ENCODE assay signal across 1 fruit fly cellular context in the genomic region with DNA sequence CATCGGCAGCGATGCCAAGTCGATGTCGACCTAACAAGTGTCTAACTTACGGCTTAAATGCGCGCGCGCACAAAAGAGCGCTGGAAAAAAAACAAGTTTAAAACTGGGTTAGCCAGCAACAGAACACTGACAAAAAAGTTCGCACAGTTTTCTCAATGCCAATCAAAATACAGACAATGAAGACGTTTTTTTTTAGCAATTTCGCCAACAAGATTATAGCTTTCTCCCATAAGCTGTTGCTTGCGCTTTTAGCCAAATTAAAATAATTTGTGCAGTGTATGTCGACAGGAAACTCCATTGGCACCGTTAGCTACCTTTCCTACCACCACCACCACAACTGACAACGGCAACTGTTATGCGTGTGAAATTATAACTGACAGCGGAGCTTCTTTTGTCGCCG.
A peak's percentile ranks its signal among the peaks of the same experiment; 100 is the strongest.
TF ChIP-seq lines count a peak whose summit lies in the region.

No protein-coding gene starts in this region.

TF ChIP-seq in whole organism, embryonic, 481 proteins besides CTCF, POLR2A, EP300 and RAD21 (continued from another document):
- TF ChIP-seq croc (GFP tag; conservative IDR thresholded peaks at IDR 0.05; lab: Robert Waterston, UW), result no peak
- no peak for TF ChIP-seq Six4 (GFP tag; optimal IDR thresholded peaks at IDR 0.05; lab: Kevin White, UChicago)
- TF ChIP-seq ham (GFP tag; IDR thresholded peaks at IDR 0.05; lab: Robert Waterston, UW), result no peak
- no peak for TF ChIP-seq CG31365 (tag; optimal IDR thresholded peaks at IDR 0.05; lab: Kevin White, UChicago)
- no peak for TF ChIP-seq D19A (tag; optimal IDR thresholded peaks at IDR 0.05; lab: Kevin White, UChicago)
- no peak for TF ChIP-seq CG4328 (GFP tag; optimal IDR thresholded peaks at IDR 0.05; lab: Kevin White, UChicago)
- TF ChIP-seq Fer2 (tag; optimal IDR thresholded peaks at IDR 0.05; lab: Kevin White, UChicago), result no peak
- no peak for TF ChIP-seq CG13894 (tag; optimal IDR thresholded peaks at IDR 0.05; lab: Kevin White, UChicago)
- no peak; the same call in 1 of the 2 replicates for TF ChIP-seq Xrp1 (GFP tag; IDR thresholded peaks at IDR 0.05; lab: Robert Waterston, UW)
- TF ChIP-seq PHDP (tag; optimal IDR thresholded peaks at IDR 0.05; lab: Kevin White, UChicago), result peak; percentile 59
- TF ChIP-seq klu (GFP tag; IDR thresholded peaks at IDR 0.05; lab: Robert Waterston, UW), result 0 out of 2 replicates have a peak, but pooled peaks have one; percentile 39
- TF ChIP-seq btn (GFP tag; optimal IDR thresholded peaks at IDR 0.05; lab: Kevin White, UChicago), result peak; percentile 17
- no peak for TF ChIP-seq unc-4 (GFP tag; IDR thresholded peaks at IDR 0.05; lab: Robert Waterston, UW; ENCODE audit: partially characterized antibody)
- peak; percentile 40; the same call in 1 of the 2 replicates for TF ChIP-seq CG31441 (GFP tag; IDR thresholded peaks at IDR 0.05; lab: Robert Waterston, UW)
- no peak for TF ChIP-seq pita (GFP tag; optimal IDR thresholded peaks at IDR 0.05; lab: Kevin White, UChicago)
- TF ChIP-seq ase (GFP tag; IDR thresholded peaks at IDR 0.05; lab: Robert Waterston, UW), result peak; percentile 44; the same call in 2 of the 3 replicates
- TF ChIP-seq kni (GFP tag; optimal IDR thresholded peaks at IDR 0.05; lab: Kevin White, UChicago), result no peak
- TF ChIP-seq Scr (GFP tag; IDR thresholded peaks at IDR 0.05; lab: Robert Waterston, UW; ENCODE audit: partially characterized antibody), result no peak
- peak; percentile 22 for TF ChIP-seq maf-S (GFP tag; optimal IDR thresholded peaks at IDR 0.05; lab: Kevin White, UChicago)
- peak; percentile 49; the same call in 1 of the 2 replicates for TF ChIP-seq sob (GFP tag; IDR thresholded peaks at IDR 0.05; lab: Robert Waterston, UW)
- TF ChIP-seq CG13287 (GFP tag; IDR thresholded peaks at IDR 0.05; lab: Robert Waterston, UW; ENCODE audit: partially characterized antibody), result no peak
